Worm (Caenorhabditis elegans): Measurements from ENCODE around the gene C09E7.11.

DNA sequence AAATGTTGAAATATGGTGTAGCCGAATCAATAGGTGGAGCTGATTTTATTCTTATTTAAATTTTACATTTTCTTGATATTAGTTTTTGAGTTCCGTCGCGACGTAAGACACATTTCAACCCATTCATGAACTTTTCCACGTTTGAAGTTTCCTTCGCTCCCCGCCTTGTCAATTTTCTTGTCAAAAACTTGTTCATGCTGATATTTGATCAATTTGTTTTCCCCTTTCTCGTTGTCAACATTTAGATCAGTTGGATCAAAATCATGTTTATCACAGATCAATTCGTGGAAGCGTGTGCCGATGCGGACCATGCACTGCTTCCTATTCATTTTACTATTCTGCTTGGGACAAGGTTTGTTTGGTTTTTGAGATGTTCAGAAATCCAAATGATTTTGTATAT is 48.3 kb upstream of the C09E7.11 start, which contains the start of gene chtb-2:
- TF ChIP-seq egrh-3 (GFP tag; IDR thresholded peaks at IDR 0.05) (no peak), unc-62 (GFP tag; optimal IDR thresholded peaks at IDR 0.05) (no peak), cebp-2 (GFP tag; IDR thresholded peaks at IDR 0.05) (no peak), Y95B8A.8 (GFP tag; IDR thresholded peaks at IDR 0.05) (no peak), pha-4 (tag; optimal IDR thresholded peaks at IDR 0.05) (no peak), bed-1 (GFP tag; IDR thresholded peaks at IDR 0.05) (no peak), ceh-40 (GFP tag; IDR thresholded peaks at IDR 0.05) (no peak), T07F8.4 (tag; optimal IDR thresholded peaks at IDR 0.05) (no peak)
